Worm (Caenorhabditis elegans) whole organism, mixed stage, embryonic: ENCODE data around the gene Y49F6B.2.

Source experiments
- M03D4.4 ChIP-seq: sonication (generic microtip); optimal IDR thresholded peaks from 2 replicates; lab custom pipeline; 2017; ENCODE audit warnings: mild to moderate bottlenecking, missing genetic modification characterization, missing compliant biosample characterization
- bed-3 ChIP-seq: fragments of 200-800 bp; sonication (Bioruptor generic); optimal IDR thresholded peaks from 3 replicates; lab custom pipeline; 2018; ENCODE audit warnings: mild to moderate bottlenecking, missing genetic modification characterization, moderate library complexity, missing compliant biosample characterization
- blmp-1 ChIP-seq: fragments of 150-350 bp; optimal IDR thresholded peaks from 2 replicates; lab custom pipeline; 2014; ENCODE audit warnings: missing biosample characterization, missing genetic modification characterization
- ceh-43 ChIP-seq: fragments of 200-800 bp; sonication (Bioruptor generic); optimal IDR thresholded peaks from 2 replicates; lab custom pipeline; 2018; ENCODE audit warnings: mild to moderate bottlenecking, missing genetic modification characterization, moderate library complexity, missing compliant biosample characterization
- ceh-83 ChIP-seq: fragments of 200-800 bp; sonication (Bioruptor generic); optimal IDR thresholded peaks from 2 replicates; lab custom pipeline; 2018; ENCODE audit warnings: mild to moderate bottlenecking, missing genetic modification characterization, missing compliant biosample characterization
- ces-1 ChIP-seq: fragments of 150-350 bp; optimal IDR thresholded peaks from 2 replicates; lab custom pipeline; 2014; ENCODE audit warnings: missing biosample characterization, missing genetic modification reagents, missing genetic modification characterization
- cnd-1 ChIP-seq: fragments of 200-800 bp; sonication (Bioruptor generic); optimal IDR thresholded peaks from 2 replicates; lab custom pipeline; 2018; ENCODE audit warnings: mild to moderate bottlenecking, missing genetic modification characterization, missing compliant biosample characterization
- drap-1 ChIP-seq: fragments of 200-800 bp; sonication (Bioruptor generic); optimal IDR thresholded peaks from 3 replicates; lab custom pipeline; 2018; ENCODE audit warnings: mild to moderate bottlenecking, missing genetic modification characterization, missing compliant biosample characterization
- elt-1 ChIP-seq: sonication (generic microtip); optimal IDR thresholded peaks from 2 replicates; lab custom pipeline; 2017; ENCODE audit warnings: missing genetic modification characterization, mild to moderate bottlenecking, missing compliant biosample characterization, antibody characterized with exemption, moderate library complexity, borderline replicate concordance; ENCODE audit not compliant: insufficient read depth
- elt-3 ChIP-seq: fragments of 150-350 bp; optimal IDR thresholded peaks from 2 replicates; lab custom pipeline; 2014; ENCODE audit warnings: missing biosample characterization, missing genetic modification characterization
- flh-1 ChIP-seq: fragments of 200-800 bp; sonication (Bioruptor generic); optimal IDR thresholded peaks from 2 replicates; lab custom pipeline; 2018; ENCODE audit warnings: mild to moderate bottlenecking, missing genetic modification characterization, moderate library complexity, missing compliant biosample characterization
- ham-2 ChIP-seq: fragments of 200-800 bp; sonication (Bioruptor generic); optimal IDR thresholded peaks from 2 replicates; lab custom pipeline; 2018; ENCODE audit warnings: mild to moderate bottlenecking, missing genetic modification characterization, missing compliant biosample characterization
- hlh-1 ChIP-seq: fragments of 150-350 bp; optimal IDR thresholded peaks from 2 replicates; lab custom pipeline; 2014; ENCODE audit warnings: missing biosample characterization, missing genetic modification reagents, missing genetic modification characterization
- lin-13 ChIP-seq: fragments of 150-350 bp; optimal IDR thresholded peaks from 2 replicates; lab custom pipeline; 2014; ENCODE audit warnings: missing biosample characterization, missing genetic modification characterization
- lin-32 ChIP-seq: fragments of 200-800 bp; sonication (Bioruptor generic); optimal IDR thresholded peaks from 2 replicates; lab custom pipeline; 2018; ENCODE audit warnings: mild to moderate bottlenecking, missing genetic modification characterization, missing compliant biosample characterization
- lsy-2 ChIP-seq: fragments of 150-350 bp; optimal IDR thresholded peaks from 2 replicates; lab custom pipeline; 2014; ENCODE audit warnings: missing biosample characterization, missing genetic modification characterization
- mab-5 ChIP-seq: fragments of 150-350 bp; optimal IDR thresholded peaks from 2 replicates; lab custom pipeline; 2014; ENCODE audit warnings: missing biosample characterization, missing genetic modification characterization
- mep-1 ChIP-seq: fragments of 150-350 bp; optimal IDR thresholded peaks from 2 replicates; lab custom pipeline; 2017; ENCODE audit warnings: missing biosample characterization, missing genetic modification reagents, missing genetic modification characterization, inconsistent platforms
- nhr-12 ChIP-seq: fragments of 150-350 bp; optimal IDR thresholded peaks from 2 replicates; lab custom pipeline; 2014; ENCODE audit warnings: missing biosample characterization, missing genetic modification characterization
- nhr-2 ChIP-seq: fragments of 150-350 bp; optimal IDR thresholded peaks from 2 replicates; lab custom pipeline; 2014; ENCODE audit warnings: missing biosample characterization, missing genetic modification characterization
- nhr-237 ChIP-seq: fragments of 150-350 bp; optimal IDR thresholded peaks from 2 replicates; lab custom pipeline; 2014; ENCODE audit warnings: missing biosample characterization, missing genetic modification characterization
- nhr-76 ChIP-seq: sonication (generic microtip); optimal IDR thresholded peaks from 2 replicates; lab custom pipeline; 2017; ENCODE audit warnings: missing biosample characterization, missing genetic modification characterization
- sem-2 ChIP-seq: fragments of 200-800 bp; sonication (Bioruptor generic); optimal IDR thresholded peaks from 2 replicates; lab custom pipeline; 2018; ENCODE audit warnings: mild to moderate bottlenecking, missing genetic modification characterization, missing compliant biosample characterization
- snpc-4 ChIP-seq: fragments of 150-350 bp; optimal IDR thresholded peaks from 2 replicates; lab custom pipeline; 2014; ENCODE audit warnings: missing biosample characterization, missing genetic modification characterization
- unc-120 ChIP-seq: sonication (generic microtip); optimal IDR thresholded peaks from 2 replicates; lab custom pipeline; 2017; ENCODE audit warnings: missing genetic modification characterization, missing compliant biosample characterization; ENCODE audit not compliant: poor library complexity, severe bottlenecking
- unc-39 ChIP-seq: fragments of 150-350 bp; optimal IDR thresholded peaks from 2 replicates; lab custom pipeline; 2014; ENCODE audit warnings: missing biosample characterization, missing genetic modification characterization
- ztf-11 ChIP-seq: fragments of 150-350 bp; optimal IDR thresholded peaks from 2 replicates; lab custom pipeline; 2014; ENCODE audit warnings: missing biosample characterization, missing genetic modification characterization

Gene Y49F6B.2

DNA sequence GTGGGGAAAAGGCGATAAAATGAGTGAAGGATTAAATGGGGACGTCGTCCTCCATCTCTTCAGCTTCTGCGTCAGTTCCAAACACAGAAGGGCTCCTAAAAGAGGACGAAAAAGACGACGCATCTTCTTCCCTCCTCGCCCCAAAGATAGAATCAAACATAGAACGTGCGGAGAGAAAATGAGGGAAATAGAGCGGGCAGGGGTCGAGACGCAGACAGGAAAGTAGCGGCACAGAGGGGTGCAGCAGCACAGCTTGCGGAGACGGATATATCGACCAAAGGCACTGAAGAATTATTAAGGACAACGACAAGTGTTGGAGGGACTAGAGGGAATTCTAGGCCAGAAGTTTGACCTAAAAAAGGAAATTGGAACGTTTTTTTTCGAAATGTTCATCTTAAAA is 44.5 kb downstream of the Y49F6B.2 start:
- TF ChIP-seq cnd-1 (tag; lab: Kevin White, UChicago), result peak; percentile 42
- TF ChIP-seq mep-1 (tag; lab: Kevin White, UChicago), result peak; percentile 34
- TF ChIP-seq unc-120 (tag; lab: Kevin White, UChicago), result peak; percentile 68
- TF ChIP-seq ces-1 (GFP tag; lab: Kevin White, UChicago), result peak; percentile 66
- TF ChIP-seq drap-1 (GFP tag; lab: Kevin White, UChicago), result peak; percentile 1
- TF ChIP-seq ceh-83 (GFP tag; lab: Kevin White, UChicago), result peak; percentile 10
- no peak for TF ChIP-seq elt-1 (tag; lab: Kevin White, UChicago)
- peak; percentile 5 for TF ChIP-seq hlh-1 (tag; lab: Kevin White, UChicago)
- TF ChIP-seq lin-13 (tag; lab: Kevin White, UChicago), result no peak
- peak; percentile 45 for TF ChIP-seq ham-2
- TF ChIP-seq, all 35 proteins: peak for 8

DNA sequence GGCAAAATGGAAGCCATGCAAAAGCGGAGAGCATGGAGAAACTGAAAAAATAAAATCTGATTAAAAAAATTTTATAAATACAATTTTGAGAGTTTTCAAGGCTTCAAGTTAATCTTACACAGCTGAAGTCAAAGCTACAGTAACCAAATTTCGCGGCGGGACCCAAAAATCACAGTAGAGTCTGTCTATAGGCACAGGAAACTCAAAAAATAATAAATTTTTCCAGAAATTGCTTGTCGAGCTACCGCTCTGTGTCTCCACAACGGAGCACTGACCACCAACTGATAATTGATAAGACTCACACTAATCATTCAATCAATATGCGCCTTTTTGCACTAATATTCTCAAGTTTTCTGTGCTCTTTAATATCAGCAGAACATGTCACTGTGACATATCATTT is 47.6 kb downstream of the Y49F6B.2 start, which contains the start of gene W10G11.19:
TSS of gene W10G11.19 (plus strand) at position 301 of the 400 bp plus-strand sequence.
- no peak for TF ChIP-seq hlh-1 (tag; lab: Kevin White, UChicago)
- no peak for TF ChIP-seq unc-39
- no peak for TF ChIP-seq ztf-11 (tag; lab: Kevin White, UChicago)
- no peak for TF ChIP-seq lin-32
- TF ChIP-seq nhr-2, result no peak
- TF ChIP-seq mep-1 (tag; lab: Kevin White, UChicago), result no peak
- no peak for TF ChIP-seq lin-13 (tag; lab: Kevin White, UChicago)
- TF ChIP-seq nhr-76, result no peak
- no peak for TF ChIP-seq bed-3 (GFP tag; lab: Kevin White, UChicago)
- no peak for TF ChIP-seq M03D4.4 (tag; lab: Kevin White, UChicago)
- no peak for TF ChIP-seq elt-3 (tag; lab: Kevin White, UChicago)
- TF ChIP-seq snpc-4 (tag; lab: Kevin White, UChicago), result no peak

- TF ChIP-seq ztf-11 (tag; lab: Kevin White, UChicago), result no peak
- TF ChIP-seq mab-5, result no peak
- no peak for TF ChIP-seq lin-32
- TF ChIP-seq mep-1 (tag; lab: Kevin White, UChicago), result peak; percentile 14
- TF ChIP-seq ceh-43 (GFP tag; lab: Kevin White, UChicago), result peak; percentile 17
- TF ChIP-seq bed-3 (GFP tag; lab: Kevin White, UChicago), result no peak
- no peak for TF ChIP-seq blmp-1 (tag; lab: Kevin White, UChicago)
- no peak for TF ChIP-seq cnd-1 (tag; lab: Kevin White, UChicago)
- no peak for TF ChIP-seq nhr-12 (tag; lab: Kevin White, UChicago)
- no peak for TF ChIP-seq snpc-4 (tag; lab: Kevin White, UChicago)
- TF ChIP-seq ces-1 (GFP tag; lab: Kevin White, UChicago), result peak; percentile 75
- TF ChIP-seq lsy-2 (tag; lab: Kevin White, UChicago), result peak; percentile 29
- no peak for TF ChIP-seq sem-2 (GFP tag; lab: Kevin White, UChicago)
- TF ChIP-seq nhr-237, result peak; percentile 5
- no peak for TF ChIP-seq flh-1 (GFP tag; lab: Kevin White, UChicago)
- TF ChIP-seq hlh-1 (tag; lab: Kevin White, UChicago), result no peak
- no peak for TF ChIP-seq unc-120 (tag; lab: Kevin White, UChicago)
- no peak for TF ChIP-seq nhr-2
Measured at ce11 chrII:3553453-3553852, 50.7 kb downstream of the Y49F6B.2 start, which contains the start of gene dnc-3. Gene dnc-3 (plus strand): TSS chrII:3553724.
